Worm (Caenorhabditis elegans): ENCODE data around the gene ZK353.10.

DNA sequence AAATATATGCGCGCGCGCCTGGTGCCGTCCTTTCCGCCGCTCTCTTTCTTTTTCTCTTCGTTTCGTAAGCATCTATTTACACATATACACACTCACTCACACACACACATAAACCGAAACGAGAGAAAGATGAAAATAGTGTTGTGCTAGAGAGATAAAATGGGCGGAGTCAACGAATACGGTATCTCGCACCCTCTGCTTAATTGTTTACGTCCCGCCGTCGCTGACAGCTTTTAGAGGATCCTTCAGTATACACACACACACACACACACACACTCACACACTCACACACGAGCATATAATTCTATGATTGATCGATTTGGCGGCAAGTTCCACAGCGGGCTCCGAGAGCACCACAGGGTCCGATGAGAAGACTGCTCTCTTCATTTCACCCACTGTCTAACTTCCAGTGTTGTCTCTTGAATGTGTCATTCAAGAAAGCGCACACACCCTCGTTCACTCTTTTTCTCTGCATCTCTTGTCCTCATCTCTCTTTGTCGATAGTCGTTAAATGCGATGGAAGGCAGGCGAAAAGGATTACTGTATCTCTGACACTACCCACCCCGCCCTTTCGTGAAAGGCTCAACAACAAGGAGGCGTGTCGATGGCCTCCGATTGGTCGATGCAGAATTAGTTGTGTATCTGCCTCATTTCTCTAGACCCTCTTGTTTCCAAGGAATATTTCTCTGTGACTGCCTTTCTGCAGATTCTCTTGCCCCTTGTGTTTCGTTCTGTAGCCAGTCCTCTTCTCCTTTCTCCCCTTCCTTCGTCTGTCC is 23.2 kb upstream of the ZK353.10 start:
- TF ChIP-seq F13H6.1 (tag; optimal IDR thresholded peaks at IDR 0.05): peak; percentile 48
- TF ChIP-seq ama-1 (optimal IDR thresholded peaks at IDR 0.05): no peak
- peak; percentile 98 for TF ChIP-seq ceh-18 (tag; optimal IDR thresholded peaks at IDR 0.05)
- no peak for TF ChIP-seq ceh-30 (tag; optimal IDR thresholded peaks at IDR 0.05)
- no peak for TF ChIP-seq unc-3 (GFP tag; conservative IDR thresholded peaks at IDR 0.05)
- peak; percentile 1 for TF ChIP-seq unc-3 (tag; optimal IDR thresholded peaks at IDR 0.05)
- TF ChIP-seq elt-2 (tag; optimal IDR thresholded peaks at IDR 0.05): peak; percentile 35
- TF ChIP-seq fkh-10 (GFP tag; optimal IDR thresholded peaks at IDR 0.05): no peak
- TF ChIP-seq ahr-1 (tag; optimal IDR thresholded peaks at IDR 0.05): no peak
- TF ChIP-seq K02D7.2 (tag; optimal IDR thresholded peaks at IDR 0.05): no peak
- TF ChIP-seq hlh-15 (tag; optimal IDR thresholded peaks at IDR 0.05): no peak
- peak; percentile 2 for TF ChIP-seq pat-9 (tag; optimal IDR thresholded peaks at IDR 0.05)
- peak; percentile 18 for TF ChIP-seq ceh-6 (GFP tag; optimal IDR thresholded peaks at IDR 0.05)

Measured in whole organism, late embryonic.